Worm (Caenorhabditis elegans): ENCODE measurements around the gene cey-1.

DNA sequence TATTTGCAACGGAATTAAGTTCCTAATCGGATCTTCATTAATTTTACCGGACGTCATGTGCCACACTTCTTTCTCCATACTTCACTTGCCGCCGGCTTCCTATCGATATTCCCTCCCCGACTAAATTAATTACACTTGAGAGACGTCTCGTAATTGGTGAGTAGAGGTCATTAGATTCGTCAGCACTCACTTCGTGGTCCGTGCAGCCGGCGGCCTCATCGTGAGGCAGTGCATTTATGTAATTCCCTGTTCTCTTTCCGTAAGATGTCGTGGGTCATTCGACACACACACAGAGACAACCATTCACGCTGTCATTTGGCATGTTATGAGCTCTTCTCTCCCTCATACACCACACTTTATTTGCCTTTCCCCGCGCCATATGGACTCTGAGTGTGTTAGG, 50.4 kb downstream of the cey-1 start:
- TF ChIP-seq lin-15B (tag; optimal IDR thresholded peaks at IDR 0.05) (no peak), elt-3 (tag; optimal IDR thresholded peaks at IDR 0.05) (no peak), nhr-77 (tag; optimal IDR thresholded peaks at IDR 0.05) (no peak), fos-1 (tag; optimal IDR thresholded peaks at IDR 0.05) (no peak), unc-39 (tag; optimal IDR thresholded peaks at IDR 0.05) (no peak), pqm-1 (tag; optimal IDR thresholded peaks at IDR 0.05) (no peak)

All from whole organism, L3 larva.